Fruit fly (Drosophila melanogaster) whole organism, embryonic: ENCODE measurements around the gene Plzf.

Experiments used
- Antp ChIP-seq: fragments of 200-800 bp; sonication (Bioruptor generic); optimal IDR thresholded peaks from 3 replicates; lab custom pipeline; 2016; ENCODE audit warnings: missing biosample characterization, missing genetic modification characterization
- BtbVII ChIP-seq: fragments of 200-800 bp; sonication (Bioruptor generic); optimal IDR thresholded peaks from 3 replicates; lab custom pipeline; 2017; ENCODE audit warnings: missing biosample characterization, mild to moderate bottlenecking, missing genetic modification characterization
- CG10959 ChIP-seq: fragments of 200-800 bp; sonication (Bioruptor generic); IDR thresholded peaks from 2 replicates; pipeline ENCODE4 v1.3.6; 2022; ENCODE audit warnings: missing biosample characterization, missing genetic modification characterization
- CG11085 ChIP-seq: fragments of 200-800 bp; sonication (Bioruptor generic); IDR thresholded peaks from 2 replicates; pipeline ENCODE4 v1.3.6; 2022; ENCODE audit warnings: missing biosample characterization, missing genetic modification characterization
- CG11696 ChIP-seq: fragments of 200-800 bp; sonication (Bioruptor generic); IDR thresholded peaks from 2 replicates; pipeline ENCODE4 v1.3.6; 2022; ENCODE audit warnings: missing biosample characterization, missing genetic modification characterization
- CG12299 ChIP-seq: fragments of 200-800 bp; sonication (Bioruptor generic); optimal IDR thresholded peaks from 2 replicates; lab custom pipeline; 2018; ENCODE audit warnings: missing biosample characterization, mild to moderate bottlenecking, missing genetic modification characterization
- CG12942 ChIP-seq: fragments of 200-800 bp; sonication (Bioruptor generic); optimal IDR thresholded peaks from 3 replicates; lab custom pipeline; 2016; ENCODE audit warnings: missing biosample characterization, missing genetic modification characterization
- CG15479 ChIP-seq: fragments of 200-800 bp; sonication (Bioruptor generic); optimal IDR thresholded peaks from 3 replicates; lab custom pipeline; 2019; ENCODE audit warnings: missing biosample characterization, mild to moderate bottlenecking, missing genetic modification characterization, moderate library complexity
- CG15514 ChIP-seq: fragments of 200-800 bp; sonication (Bioruptor generic); optimal IDR thresholded peaks from 3 replicates; lab custom pipeline; 2017; ENCODE audit warnings: missing biosample characterization, missing genetic modification characterization, mild to moderate bottlenecking, moderate library complexity, missing genetic modification reagents
- CG17328 ChIP-seq: fragments of 200-800 bp; sonication (Bioruptor generic); IDR thresholded peaks from 2 replicates; pipeline ENCODE4 v1.3.6; 2022; ENCODE audit warnings: missing biosample characterization, missing genetic modification characterization
- CG17568 ChIP-seq: fragments of 200-800 bp; sonication (Bioruptor generic); optimal IDR thresholded peaks from 2 replicates; lab custom pipeline; 2018; ENCODE audit warnings: missing biosample characterization, mild to moderate bottlenecking, missing genetic modification characterization, moderate library complexity
- CG17612 ChIP-seq: fragments of 200-800 bp; sonication (Bioruptor generic); IDR thresholded peaks from 2 replicates; pipeline ENCODE4 v1.3.6; 2022; ENCODE audit warnings: missing biosample characterization, missing genetic modification characterization
- CG1832 ChIP-seq: fragments of 200-800 bp; sonication (Bioruptor generic); optimal IDR thresholded peaks from 2 replicates; lab custom pipeline; 2017; ENCODE audit warnings: missing biosample characterization, mild to moderate bottlenecking, missing genetic modification characterization, inconsistent platforms
- CG2889 ChIP-seq: fragments of 200-800 bp; sonication (Bioruptor generic); IDR thresholded peaks from 3 replicates; pipeline ENCODE4 v1.3.6; 2022; ENCODE audit warnings: missing biosample characterization, missing genetic modification characterization
- CG31388 ChIP-seq: fragments of 200-800 bp; sonication (Bioruptor generic); optimal IDR thresholded peaks from 2 replicates; lab custom pipeline; 2016; ENCODE audit warnings: missing biosample characterization, missing genetic modification characterization
- CG3847 ChIP-seq: fragments of 200-800 bp; sonication (Bioruptor generic); IDR thresholded peaks from 2 replicates; pipeline ENCODE4 v1.3.6; 2022; ENCODE audit warnings: missing biosample characterization, missing genetic modification characterization
- CG42726 ChIP-seq: fragments of 200-800 bp; sonication (Bioruptor generic); IDR thresholded peaks from 2 replicates; pipeline ENCODE4 v1.3.6; 2022; ENCODE audit warnings: missing biosample characterization, missing genetic modification characterization; ENCODE audit not compliant: partially characterized antibody
- CG4707 ChIP-seq: fragments of 200-800 bp; sonication (Bioruptor generic); optimal IDR thresholded peaks from 2 replicates; lab custom pipeline; 2018; ENCODE audit warnings: missing biosample characterization, mild to moderate bottlenecking, missing genetic modification characterization, moderate library complexity
- CG4854 ChIP-seq: fragments of 200-800 bp; sonication (Bioruptor generic); optimal IDR thresholded peaks from 2 replicates; lab custom pipeline; 2016; ENCODE audit warnings: missing biosample characterization, missing genetic modification characterization, inconsistent platforms
- CG7556 ChIP-seq: fragments of 200-800 bp; sonication (Bioruptor generic); optimal IDR thresholded peaks from 2 replicates; lab custom pipeline; 2017; ENCODE audit warnings: missing biosample characterization, mild to moderate bottlenecking, missing genetic modification characterization
- Dbx ChIP-seq: fragments of 200-800 bp; sonication (Bioruptor generic); IDR thresholded peaks from 3 replicates; pipeline ENCODE4 v1.3.6; 2022; ENCODE audit warnings: missing biosample characterization, missing genetic modification characterization
- Elba2 ChIP-seq: fragments of 200-800 bp; sonication (Bioruptor generic); optimal IDR thresholded peaks from 3 replicates; lab custom pipeline; 2016; ENCODE audit warnings: missing biosample characterization, missing genetic modification characterization
- HLH54F ChIP-seq: fragments of 200-800 bp; sonication (Bioruptor generic); optimal IDR thresholded peaks from 3 replicates; lab custom pipeline; 2016; ENCODE audit warnings: missing biosample characterization, missing genetic modification characterization
- HmgD ChIP-seq: fragments of 200-800 bp; sonication (Bioruptor generic); optimal IDR thresholded peaks from 3 replicates; lab custom pipeline; 2016; ENCODE audit warnings: missing biosample characterization, missing genetic modification characterization
- NC2α ChIP-seq: fragments of 200-800 bp; sonication (Bioruptor generic); optimal IDR thresholded peaks from 2 replicates; lab custom pipeline; 2016; ENCODE audit warnings: missing biosample characterization, missing genetic modification characterization
- Pdp1 ChIP-seq, 2 experiments: fragments of 200-800 bp; sonication (Bioruptor generic); optimal IDR thresholded peaks; 3 replicates each; lab custom pipeline; 2016; ENCODE audit warnings: missing biosample characterization in 2 of 2, missing genetic modification characterization in 2 of 2, mild to moderate bottlenecking in 1 of 2, moderate library complexity in 1 of 2
- Poxn ChIP-seq: fragments of 200-800 bp; sonication (Bioruptor generic); IDR thresholded peaks from 2 replicates; pipeline ENCODE4 v1.3.6; 2022; ENCODE audit warnings: missing biosample characterization, missing genetic modification characterization
- Spps ChIP-seq: fragments of 200-800 bp; sonication (Bioruptor generic); optimal IDR thresholded peaks from 2 replicates; lab custom pipeline; 2018; ENCODE audit warnings: missing biosample characterization, mild to moderate bottlenecking, missing genetic modification characterization
- Sry-β ChIP-seq: fragments of 200-800 bp; sonication (Bioruptor generic); optimal IDR thresholded peaks from 2 replicates; lab custom pipeline; 2018; ENCODE audit warnings: missing biosample characterization, mild to moderate bottlenecking, missing genetic modification characterization, moderate library complexity
- TFAM ChIP-seq: fragments of 200-800 bp; sonication (Bioruptor generic); optimal IDR thresholded peaks from 2 replicates; lab custom pipeline; 2017; ENCODE audit warnings: missing biosample characterization, missing genetic modification characterization, inconsistent platforms
- Xbp1 ChIP-seq: fragments of 200-800 bp; sonication (Bioruptor generic); optimal IDR thresholded peaks from 3 replicates; lab custom pipeline; 2016; ENCODE audit warnings: missing biosample characterization, mild to moderate bottlenecking, missing genetic modification characterization
- ash1 ChIP-seq: fragments of 200-800 bp; sonication (Bioruptor generic); optimal IDR thresholded peaks from 2 replicates; lab custom pipeline; 2018; ENCODE audit warnings: missing biosample characterization, mild to moderate bottlenecking, missing genetic modification characterization
- croc ChIP-seq: fragments of 200-800 bp; sonication (Bioruptor generic); conservative IDR thresholded peaks from 3 replicates; pipeline ENCODE4 v1.3.6; 2022; ENCODE audit warnings: missing biosample characterization, missing genetic modification characterization
- danr ChIP-seq: fragments of 200-800 bp; sonication (Bioruptor generic); IDR thresholded peaks from 2 replicates; pipeline ENCODE4 v1.3.6; 2022; ENCODE audit warnings: missing biosample characterization, missing genetic modification characterization
- dimm ChIP-seq: fragments of 200-800 bp; sonication (Bioruptor generic); IDR thresholded peaks from 2 replicates; pipeline ENCODE4 v1.3.6; 2022; ENCODE audit warnings: missing biosample characterization, missing genetic modification characterization
- emc ChIP-seq: fragments of 200-800 bp; sonication (Bioruptor generic); optimal IDR thresholded peaks from 2 replicates; lab custom pipeline; 2016; ENCODE audit warnings: missing biosample characterization, missing genetic modification characterization
- ems ChIP-seq: fragments of 200-800 bp; sonication (Bioruptor generic); optimal IDR thresholded peaks from 3 replicates; lab custom pipeline; 2016; ENCODE audit warnings: missing biosample characterization, missing genetic modification characterization
- eve ChIP-seq, 2 experiments: fragments of >200 bp; optimal IDR thresholded peaks; 2 replicates each; lab custom pipeline; 2017; ENCODE audit warnings: missing biosample characterization in 2 of 2, missing genetic modification characterization in 2 of 2
- fd64A ChIP-seq: fragments of 200-800 bp; sonication (Bioruptor generic); optimal IDR thresholded peaks from 3 replicates; lab custom pipeline; 2018; ENCODE audit warnings: missing biosample characterization, mild to moderate bottlenecking, missing genetic modification characterization
- gfzf ChIP-seq: fragments of 200-800 bp; sonication (Bioruptor generic); optimal IDR thresholded peaks from 2 replicates; lab custom pipeline; 2016; ENCODE audit warnings: missing biosample characterization, mild to moderate bottlenecking, missing genetic modification characterization, moderate library complexity
- hkb ChIP-seq, 2 experiments: fragments of 200-800 bp in 1 of 2; fragments of >200 bp in 1 of 2; sonication (Bioruptor generic) in 1 of 2; IDR thresholded peaks in 1 of 2; optimal IDR thresholded peaks in 1 of 2; 2 replicates each; pipeline versions ENCODE4 v1.3.6 to Lab custom; 2017 to 2022; ENCODE audit warnings: missing biosample characterization in 1 of 2, missing genetic modification characterization in 1 of 2
- jigr1 ChIP-seq: fragments of 200-800 bp; sonication (Bioruptor generic); IDR thresholded peaks from 3 replicates; pipeline ENCODE4 v1.3.6; 2022; ENCODE audit warnings: missing biosample characterization, missing genetic modification characterization
- lbe ChIP-seq: fragments of 200-800 bp; sonication (Bioruptor generic); optimal IDR thresholded peaks from 2 replicates; lab custom pipeline; 2016; ENCODE audit warnings: missing biosample characterization, mild to moderate bottlenecking, missing genetic modification characterization
- lmd ChIP-seq: fragments of 200-800 bp; sonication (Bioruptor generic); IDR thresholded peaks from 2 replicates; pipeline ENCODE4 v1.3.6; 2022; ENCODE audit warnings: missing biosample characterization, missing genetic modification characterization
- nau ChIP-seq: fragments of 200-800 bp; sonication (Bioruptor generic); optimal IDR thresholded peaks from 3 replicates; lab custom pipeline; 2017; ENCODE audit warnings: missing biosample characterization, mild to moderate bottlenecking, missing genetic modification characterization, missing genetic modification reagents
- pho ChIP-seq: fragments of 200-800 bp; sonication (Bioruptor generic); optimal IDR thresholded peaks from 2 replicates; lab custom pipeline; 2016; ENCODE audit warnings: missing biosample characterization, missing genetic modification characterization
- unpg ChIP-seq: fragments of 200-800 bp; sonication (Bioruptor generic); optimal IDR thresholded peaks from 3 replicates; lab custom pipeline; 2018; ENCODE audit warnings: missing biosample characterization, mild to moderate bottlenecking, missing genetic modification characterization, moderate library complexity
- zfh2 ChIP-seq: fragments of 200-800 bp; sonication (Bioruptor generic); optimal IDR thresholded peaks from 2 replicates; lab custom pipeline; 2016; ENCODE audit warnings: missing biosample characterization, missing genetic modification characterization

Gene Plzf

DNA sequence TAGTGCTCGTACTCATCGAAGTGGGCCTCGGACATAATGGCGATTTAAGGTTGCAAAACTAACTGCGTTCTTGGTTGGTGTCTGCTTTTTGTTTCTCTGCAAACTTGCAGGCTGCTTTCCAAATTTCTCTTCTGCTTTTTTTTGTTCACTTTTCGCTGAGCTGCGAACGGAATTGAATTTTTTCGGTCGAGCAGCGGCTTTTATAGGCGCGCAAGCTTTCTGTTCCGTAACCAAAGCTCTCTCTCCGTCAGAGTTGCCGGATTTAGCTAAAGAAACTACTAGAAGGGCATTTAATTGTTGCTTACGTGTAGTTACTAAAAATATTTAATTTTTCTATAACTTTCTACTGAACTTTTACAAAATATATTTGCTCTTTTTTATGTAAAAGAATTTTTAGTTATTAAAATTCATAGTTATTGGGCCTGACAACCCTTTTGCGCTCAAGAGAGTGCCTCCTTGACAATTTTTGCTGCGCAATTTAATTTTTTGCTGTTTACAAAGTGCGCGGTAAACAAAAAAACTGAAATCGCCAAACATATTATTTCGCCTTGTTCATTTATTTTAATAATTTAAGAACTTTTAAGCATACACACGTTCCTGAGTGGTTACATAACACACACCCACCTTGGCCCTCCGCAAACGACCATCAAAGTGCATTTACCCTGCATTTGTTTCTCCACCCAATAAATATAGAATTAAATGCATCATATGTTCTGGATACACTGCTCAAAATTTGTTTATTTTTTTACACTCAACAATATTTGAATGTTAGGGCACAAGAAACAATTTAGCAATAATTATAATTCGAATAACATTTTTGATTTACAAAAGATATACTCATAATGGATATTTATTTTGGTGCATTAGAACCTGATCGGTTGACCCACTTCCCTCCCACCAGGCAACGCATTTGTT lies 2.5 kb downstream of the Plzf start, which contains the start of gene CG6770 (continued):
- peak; percentile 87 for TF ChIP-seq CG12299 (tag; lab: Kevin White, UChicago)
- TF ChIP-seq CG17612 (GFP tag; lab: Robert Waterston, UW), result no peak
- peak; percentile 90 for TF ChIP-seq CG7556 (GFP tag; lab: Kevin White, UChicago)
- TF ChIP-seq CG42726, result peak; percentile 64; the same call in 1 of the 2 replicates
- TF ChIP-seq Elba2 (GFP tag; lab: Kevin White, UChicago), result no peak
- peak; percentile 70 for TF ChIP-seq CG2889 (GFP tag; lab: Robert Waterston, UW)
- TF ChIP-seq CG17568, result peak; percentile 84
- TF ChIP-seq jigr1 (GFP tag; lab: Robert Waterston, UW), result 0 out of 3 replicates have a peak, but pooled peaks have one; percentile 45
- TF ChIP-seq CG15514 (GFP tag; lab: Kevin White, UChicago), result peak; percentile 87
- peak; percentile 90 for TF ChIP-seq CG17328 (GFP tag; lab: Robert Waterston, UW)
- peak; percentile 71 for TF ChIP-seq Xbp1 (GFP tag; lab: Kevin White, UChicago)
- peak; percentile 17 for TF ChIP-seq ash1 (GFP tag; lab: Kevin White, UChicago)
- 0 out of 3 replicates have a peak, but pooled peaks have one; percentile 23 for TF ChIP-seq croc (GFP tag; lab: Robert Waterston, UW)
- peak; percentile 85 for TF ChIP-seq CG3847 (GFP tag; lab: Robert Waterston, UW)
- no peak for TF ChIP-seq CG15479 (GFP tag; lab: Kevin White, UChicago)
- TF ChIP-seq emc (GFP tag; lab: Kevin White, UChicago), result peak; percentile 11
- TF ChIP-seq CG1832, result no peak
- no peak for TF ChIP-seq NC2α (GFP tag; lab: Kevin White, UChicago)
- TF ChIP-seq ems, result peak; percentile 14
- TF ChIP-seq TFAM (GFP tag; lab: Kevin White, UChicago), result no peak
- peak; percentile 71 for TF ChIP-seq CG11696 (GFP tag; lab: Robert Waterston, UW)
- TF ChIP-seq HLH54F (GFP tag; lab: Kevin White, UChicago), result peak; percentile 39
- peak; percentile 69; the same call in 1 of the 2 replicates for TF ChIP-seq danr (GFP tag; lab: Robert Waterston, UW)
- TF ChIP-seq CG12942, result peak; percentile 33
- peak; percentile 83 for TF ChIP-seq BtbVII
- TF ChIP-seq Dbx (GFP tag; lab: Robert Waterston, UW), result peak; percentile 90
- peak; percentile 80 for TF ChIP-seq lmd (GFP tag; lab: Robert Waterston, UW)
- peak; percentile 33 for TF ChIP-seq Antp (GFP tag; lab: Kevin White, UChicago)
- 0 out of 2 replicates have a peak, but pooled peaks have one; percentile 40 for TF ChIP-seq Poxn
- TF ChIP-seq gfzf, result no peak
- TF ChIP-seq CG4854, result peak; percentile 30
- TF ChIP-seq CG10959 (GFP tag; lab: Robert Waterston, UW), result no peak
- peak; percentile 49 for TF ChIP-seq Spps (tag; lab: Kevin White, UChicago)
- no peak for TF ChIP-seq eve (GFP tag; optimal IDR thresholded peaks at IDR 0.05; lab: Kevin White, UChicago)
- peak; percentile 89 for TF ChIP-seq unpg (GFP tag; lab: Kevin White, UChicago)
- TF ChIP-seq CG11085 (GFP tag; lab: Robert Waterston, UW), result 0 out of 2 replicates have a peak, but pooled peaks have one; percentile 13
- TF ChIP-seq CG4707 (GFP tag; lab: Kevin White, UChicago), result peak; percentile 29
- peak; percentile 57 for TF ChIP-seq dimm
- TF ChIP-seq HmgD (GFP tag; lab: Kevin White, UChicago), result no peak
- TF ChIP-seq lbe, result peak; percentile 90
- TF ChIP-seq Pdp1 (GFP tag; optimal IDR thresholded peaks at IDR 0.05; lab: Kevin White, UChicago), result peak; percentile 7 to 97
- peak; percentile 64 for TF ChIP-seq nau (GFP tag; lab: Kevin White, UChicago)
- TF ChIP-seq Sry-β (GFP tag; lab: Kevin White, UChicago), result peak; percentile 76
- no peak for TF ChIP-seq fd64A (GFP tag; lab: Kevin White, UChicago)
- peak; percentile 14 for TF ChIP-seq CG31388 (GFP tag; lab: Kevin White, UChicago)
- TF ChIP-seq hkb (optimal IDR thresholded peaks at IDR 0.05; lab: Kevin White, UChicago), result no peak
- peak; percentile 93 for TF ChIP-seq hkb (GFP tag; IDR thresholded peaks at IDR 0.05; lab: Robert Waterston, UW)
- peak; percentile 51 for TF ChIP-seq zfh2 (GFP tag; lab: Kevin White, UChicago)
- TF ChIP-seq pho (GFP tag; lab: Kevin White, UChicago), result peak; percentile 45
